Fruit fly (Drosophila melanogaster) whole organism, embryonic: ENCODE results near the gene Swip-1.

Experiments used
- Abd-B ChIP-seq: fragments of 200-800 bp; sonication (Bioruptor generic); optimal IDR thresholded peaks from 2 replicates; lab custom pipeline; 2018; ENCODE audit warnings: missing biosample characterization, mild to moderate bottlenecking, missing genetic modification characterization, moderate library complexity
- BtbVII ChIP-seq: fragments of 200-800 bp; sonication (Bioruptor generic); optimal IDR thresholded peaks from 3 replicates; lab custom pipeline; 2017; ENCODE audit warnings: missing biosample characterization, mild to moderate bottlenecking, missing genetic modification characterization
- CG10147 ChIP-seq: fragments of 200-800 bp; sonication (Bioruptor generic); optimal IDR thresholded peaks from 2 replicates; lab custom pipeline; 2019; ENCODE audit warnings: missing biosample characterization, mild to moderate bottlenecking, missing genetic modification characterization, moderate library complexity
- CG10366 ChIP-seq: fragments of 200-800 bp; sonication (Bioruptor generic); IDR thresholded peaks from 2 replicates; pipeline ENCODE4 v1.3.6; 2022; ENCODE audit warnings: missing biosample characterization, missing genetic modification characterization
- CG11504 ChIP-seq: fragments of 200-800 bp; sonication (Bioruptor generic); optimal IDR thresholded peaks from 3 replicates; lab custom pipeline; 2019; ENCODE audit warnings: missing biosample characterization, mild to moderate bottlenecking, missing genetic modification characterization, moderate library complexity
- CG13775 ChIP-seq: fragments of 200-800 bp; sonication (Bioruptor generic); optimal IDR thresholded peaks from 3 replicates; lab custom pipeline; 2017; ENCODE audit warnings: missing biosample characterization, mild to moderate bottlenecking, missing genetic modification characterization
- CG14014 ChIP-seq: fragments of 200-800 bp; sonication (Bioruptor generic); IDR thresholded peaks from 2 replicates; pipeline ENCODE4 v1.3.6; 2022; ENCODE audit warnings: missing biosample characterization, missing genetic modification characterization
- CG14441 ChIP-seq: fragments of 200-800 bp; sonication (Bioruptor generic); IDR thresholded peaks from 2 replicates; pipeline ENCODE4 v1.3.6; 2022; ENCODE audit warnings: missing biosample characterization, missing genetic modification characterization
- CG15514 ChIP-seq: fragments of 200-800 bp; sonication (Bioruptor generic); optimal IDR thresholded peaks from 3 replicates; lab custom pipeline; 2017; ENCODE audit warnings: missing biosample characterization, missing genetic modification characterization, mild to moderate bottlenecking, moderate library complexity, missing genetic modification reagents
- CG16779 ChIP-seq: fragments of 200-800 bp; sonication (Bioruptor generic); IDR thresholded peaks from 2 replicates; pipeline ENCODE4 v1.3.6; 2022; ENCODE audit warnings: missing biosample characterization, missing genetic modification characterization
- CG17568 ChIP-seq: fragments of 200-800 bp; sonication (Bioruptor generic); optimal IDR thresholded peaks from 2 replicates; lab custom pipeline; 2018; ENCODE audit warnings: missing biosample characterization, mild to moderate bottlenecking, missing genetic modification characterization, moderate library complexity
- CG18599 ChIP-seq: fragments of 200-800 bp; sonication (Bioruptor generic); optimal IDR thresholded peaks from 3 replicates; lab custom pipeline; 2017; ENCODE audit warnings: missing biosample characterization, missing genetic modification characterization, mild to moderate bottlenecking, moderate library complexity, missing genetic modification reagents
- CG18764 ChIP-seq: fragments of 200-800 bp; sonication (Bioruptor generic); optimal IDR thresholded peaks from 3 replicates; lab custom pipeline; 2016; ENCODE audit warnings: missing biosample characterization, missing genetic modification characterization
- CG2712 ChIP-seq: fragments of 200-800 bp; optimal IDR thresholded peaks from 3 replicates; lab custom pipeline; 2019; ENCODE audit warnings: missing biosample characterization, mild to moderate bottlenecking, missing genetic modification characterization, moderate library complexity
- CG3065 ChIP-seq: fragments of 200-800 bp; sonication (Bioruptor generic); optimal IDR thresholded peaks from 2 replicates; lab custom pipeline; 2016; ENCODE audit warnings: missing biosample characterization, missing genetic modification characterization
- CG4730 ChIP-seq: fragments of 200-800 bp; sonication (Bioruptor generic); IDR thresholded peaks from 2 replicates; pipeline ENCODE4 v1.3.6; 2022; ENCODE audit warnings: missing biosample characterization, missing genetic modification characterization
- CG7839 ChIP-seq: fragments of 200-800 bp; sonication (Bioruptor generic); optimal IDR thresholded peaks from 3 replicates; lab custom pipeline; 2018; ENCODE audit warnings: missing biosample characterization, mild to moderate bottlenecking, missing genetic modification characterization, moderate library complexity
- CG9817 ChIP-seq: fragments of 200-800 bp; sonication (Bioruptor generic); optimal IDR thresholded peaks from 2 replicates; lab custom pipeline; 2018; ENCODE audit warnings: missing biosample characterization, mild to moderate bottlenecking, missing genetic modification characterization, moderate library complexity
- CoRest ChIP-seq: fragments of 200-800 bp; sonication (Bioruptor generic); optimal IDR thresholded peaks from 3 replicates; lab custom pipeline; 2018; ENCODE audit warnings: missing biosample characterization, mild to moderate bottlenecking, missing genetic modification characterization, moderate library complexity
- Deaf1 ChIP-seq: fragments of 200-800 bp; optimal IDR thresholded peaks from 3 replicates; lab custom pipeline; 2019; ENCODE audit warnings: missing biosample characterization, mild to moderate bottlenecking, missing genetic modification characterization, moderate library complexity
- Dll ChIP-seq: fragments of 200-800 bp; sonication (Bioruptor generic); IDR thresholded peaks from 4 replicates; pipeline ENCODE4 v1.3.6; 2022; ENCODE audit warnings: missing biosample characterization, missing genetic modification characterization; ENCODE audit not compliant: partially characterized antibody
- Fer1 ChIP-seq: fragments of 200-800 bp; sonication (Bioruptor generic); optimal IDR thresholded peaks from 2 replicates; lab custom pipeline; 2017; ENCODE audit warnings: missing biosample characterization, mild to moderate bottlenecking, missing genetic modification characterization
- Fer3 ChIP-seq: fragments of 200-800 bp; sonication (Bioruptor generic); optimal IDR thresholded peaks from 2 replicates; lab custom pipeline; 2018; ENCODE audit warnings: missing biosample characterization, mild to moderate bottlenecking, missing genetic modification characterization, moderate library complexity
- Max ChIP-seq: fragments of 200-800 bp; sonication (Bioruptor generic); optimal IDR thresholded peaks from 2 replicates; lab custom pipeline; 2016; ENCODE audit warnings: missing biosample characterization, mild to moderate bottlenecking, missing genetic modification characterization
- Med ChIP-seq: fragments of 200-800 bp; sonication (Bioruptor generic); peaks from one replicate; lab custom pipeline; 2016; ENCODE audit warnings: missing biosample characterization, missing genetic modification characterization, mild to moderate bottlenecking, inconsistent platforms, moderate library complexity
- Ptx1 ChIP-seq: fragments of 200-800 bp; sonication (Bioruptor generic); IDR thresholded peaks from 2 replicates; pipeline ENCODE4 v1.3.6; 2022; ENCODE audit warnings: missing biosample characterization, missing genetic modification characterization
- Ravus ChIP-seq: fragments of 200-800 bp; sonication (Bioruptor generic); IDR thresholded peaks from 2 replicates; pipeline ENCODE4 v1.3.6; 2022; ENCODE audit warnings: missing biosample characterization, missing genetic modification characterization
- Rfx ChIP-seq: fragments of 200-800 bp; sonication (Bioruptor generic); IDR thresholded peaks from 2 replicates; pipeline ENCODE4 v1.3.6; 2022; ENCODE audit warnings: missing biosample characterization, missing genetic modification characterization
- ara ChIP-seq: fragments of 200-800 bp; sonication (Bioruptor generic); IDR thresholded peaks from 2 replicates; pipeline ENCODE4 v1.3.6; 2022; ENCODE audit warnings: missing biosample characterization, missing genetic modification characterization
- bcd ChIP-seq: fragments of 200-800 bp; sonication (Bioruptor generic); optimal IDR thresholded peaks from 2 replicates; lab custom pipeline; 2017; ENCODE audit warnings: missing biosample characterization, mild to moderate bottlenecking, missing genetic modification characterization
- bsh ChIP-seq, 2 experiments: fragments of 200-800 bp; sonication (Bioruptor generic); optimal IDR thresholded peaks; 2 replicates each; lab custom pipeline; 2017 to 2018; ENCODE audit warnings: mild to moderate bottlenecking in 2 of 2, missing biosample characterization in 2 of 2, missing genetic modification characterization in 2 of 2, moderate library complexity in 1 of 2
- ci ChIP-seq: fragments of 200-800 bp; sonication (Bioruptor generic); IDR thresholded peaks from 3 replicates; pipeline ENCODE4 v1.3.6; 2022; ENCODE audit warnings: missing biosample characterization, missing genetic modification characterization
- crol ChIP-seq: fragments of 200-800 bp; sonication (Bioruptor generic); IDR thresholded peaks from 2 replicates; pipeline ENCODE4 v1.3.6; 2022; ENCODE audit warnings: missing biosample characterization, missing genetic modification characterization
- dmrt11E ChIP-seq: fragments of 200-800 bp; sonication (Bioruptor generic); optimal IDR thresholded peaks from 3 replicates; lab custom pipeline; 2018; ENCODE audit warnings: missing biosample characterization, mild to moderate bottlenecking, missing genetic modification characterization, moderate library complexity
- dmrt99B ChIP-seq: fragments of 200-800 bp; sonication (Bioruptor generic); optimal IDR thresholded peaks from 2 replicates; lab custom pipeline; 2018; ENCODE audit warnings: missing biosample characterization, mild to moderate bottlenecking, missing genetic modification characterization, moderate library complexity
- ewg ChIP-seq: fragments of 200-800 bp; sonication (Bioruptor generic); optimal IDR thresholded peaks from 3 replicates; lab custom pipeline; 2017; ENCODE audit warnings: mild to moderate bottlenecking, missing biosample characterization, missing genetic modification reagents, missing genetic modification characterization
- gro ChIP-seq: fragments of 200-800 bp; sonication (Bioruptor generic); optimal IDR thresholded peaks from 2 replicates; lab custom pipeline; 2016; ENCODE audit warnings: missing biosample characterization, missing genetic modification characterization
- gsb ChIP-seq: fragments of 200-800 bp; sonication (Bioruptor generic); IDR thresholded peaks from 2 replicates; pipeline ENCODE4 v1.3.6; 2022; ENCODE audit warnings: missing biosample characterization, missing genetic modification characterization
- hkb ChIP-seq, 2 experiments: fragments of 200-800 bp in 1 of 2; fragments of >200 bp in 1 of 2; sonication (Bioruptor generic) in 1 of 2; IDR thresholded peaks in 1 of 2; optimal IDR thresholded peaks in 1 of 2; 2 replicates each; pipeline versions ENCODE4 v1.3.6 to Lab custom; 2017 to 2022; ENCODE audit warnings: missing biosample characterization in 1 of 2, missing genetic modification characterization in 1 of 2
- lmd ChIP-seq: fragments of 200-800 bp; sonication (Bioruptor generic); IDR thresholded peaks from 2 replicates; pipeline ENCODE4 v1.3.6; 2022; ENCODE audit warnings: missing biosample characterization, missing genetic modification characterization
- mirr ChIP-seq: fragments of 200-800 bp; sonication (Bioruptor generic); optimal IDR thresholded peaks from 3 replicates; lab custom pipeline; 2018; ENCODE audit warnings: missing biosample characterization, mild to moderate bottlenecking, missing genetic modification characterization
- nerfin-1 ChIP-seq: fragments of 200-800 bp; sonication (Bioruptor generic); optimal IDR thresholded peaks from 3 replicates; lab custom pipeline; 2019; ENCODE audit warnings: missing biosample characterization, mild to moderate bottlenecking, missing genetic modification characterization, moderate library complexity
- onecut ChIP-seq: fragments of 200-800 bp; sonication (Bioruptor generic); IDR thresholded peaks from 2 replicates; pipeline ENCODE4 v1.3.6; 2022; ENCODE audit warnings: missing biosample characterization, missing genetic modification characterization
- scrt ChIP-seq: fragments of 200-800 bp; sonication (Bioruptor generic); optimal IDR thresholded peaks from 2 replicates; lab custom pipeline; 2018; ENCODE audit warnings: missing biosample characterization, mild to moderate bottlenecking, missing genetic modification characterization, moderate library complexity
- sob ChIP-seq: fragments of 200-800 bp; sonication (Bioruptor generic); IDR thresholded peaks from 2 replicates; pipeline ENCODE4 v1.3.6; 2022; ENCODE audit warnings: missing biosample characterization, missing genetic modification characterization
- twi ChIP-seq: fragments of 200-800 bp; optimal IDR thresholded peaks from 2 replicates; lab custom pipeline; 2019; ENCODE audit warnings: missing biosample characterization, mild to moderate bottlenecking, missing genetic modification characterization, moderate library complexity
- unc-4 ChIP-seq: fragments of 200-800 bp; sonication (Bioruptor generic); IDR thresholded peaks from 2 replicates; pipeline ENCODE4 v1.3.6; 2022; ENCODE audit warnings: missing biosample characterization, missing genetic modification characterization; ENCODE audit not compliant: partially characterized antibody

Gene Swip-1

dm6 chr2L:18965367-18966213 lies 21.5 kb downstream of the Swip-1 start:
- peak; percentile 37 for TF ChIP-seq CG9817
- 0 out of 2 replicates have a peak, but pooled peaks have one; percentile 22 for TF ChIP-seq CG14441 (GFP tag; lab: Robert Waterston, UW)
- peak; percentile 40; the same call in 1 of the 2 replicates for TF ChIP-seq CG16779 (GFP tag; lab: Robert Waterston, UW)
- TF ChIP-seq CoRest (tag; lab: Kevin White, UChicago): peak; percentile 51
- TF ChIP-seq ara (GFP tag; lab: Robert Waterston, UW): 0 out of 2 replicates have a peak, but pooled peaks have one; percentile 25
- peak; percentile 42 for TF ChIP-seq CG2712 (tag; lab: Kevin White, UChicago)
- peak; percentile 53 for TF ChIP-seq sob (GFP tag; lab: Robert Waterston, UW)
- peak; percentile 24 for TF ChIP-seq bcd
- TF ChIP-seq hkb (optimal IDR thresholded peaks at IDR 0.05; lab: Kevin White, UChicago): no peak
- TF ChIP-seq hkb (GFP tag; IDR thresholded peaks at IDR 0.05; lab: Robert Waterston, UW): 0 out of 2 replicates have a peak, but pooled peaks have one; percentile 36
- TF ChIP-seq Max: no peak
- 0 out of 3 replicates have a peak, but pooled peaks have one; percentile 36 for TF ChIP-seq ci
- 0 out of 2 replicates have a peak, but pooled peaks have one; percentile 5 for TF ChIP-seq gsb
- peak; percentile 59 for TF ChIP-seq Rfx (GFP tag; lab: Robert Waterston, UW)
- TF ChIP-seq twi: no peak
- TF ChIP-seq Abd-B (GFP tag; lab: Kevin White, UChicago): peak; percentile 27
- peak; percentile 23; the same call in 1 of the 2 replicates for TF ChIP-seq Ravus (GFP tag; lab: Robert Waterston, UW)
- TF ChIP-seq Med (GFP tag; lab: Kevin White, UChicago): peak; percentile 29
- no peak for TF ChIP-seq CG4730 (GFP tag; lab: Robert Waterston, UW)
- TF ChIP-seq CG7839 (tag; lab: Kevin White, UChicago): peak; percentile 49
- TF ChIP-seq onecut (GFP tag; lab: Robert Waterston, UW): no peak
- peak; percentile 16 for TF ChIP-seq dmrt11E (tag; lab: Kevin White, UChicago)
- TF ChIP-seq Deaf1: peak; percentile 1
- peak; percentile 39 for TF ChIP-seq CG15514 (GFP tag; lab: Kevin White, UChicago)
- TF ChIP-seq CG10147 (GFP tag; lab: Kevin White, UChicago): peak; percentile 63
- TF ChIP-seq crol (GFP tag; lab: Robert Waterston, UW): 0 out of 2 replicates have a peak, but pooled peaks have one; percentile 7
- TF ChIP-seq bsh (GFP tag; optimal IDR thresholded peaks at IDR 0.05; lab: Kevin White, UChicago): peak in 1 of 2 experiments; percentile 3
- TF ChIP-seq nerfin-1 (tag; lab: Kevin White, UChicago): peak; percentile 6
- TF ChIP-seq BtbVII (GFP tag; lab: Kevin White, UChicago): peak; percentile 51
- no peak for TF ChIP-seq CG18764 (GFP tag; lab: Kevin White, UChicago)
- TF ChIP-seq Fer3 (tag; lab: Kevin White, UChicago): peak; percentile 51
- TF ChIP-seq scrt (GFP tag; lab: Kevin White, UChicago): peak; percentile 46
- no peak for TF ChIP-seq CG3065 (GFP tag; lab: Kevin White, UChicago)
- TF ChIP-seq CG18599 (GFP tag; lab: Kevin White, UChicago): peak; percentile 61
- no peak for TF ChIP-seq unc-4 (GFP tag; lab: Robert Waterston, UW)
- TF ChIP-seq CG14014 (GFP tag; lab: Robert Waterston, UW): peak; percentile 25
- TF ChIP-seq Fer1: peak; percentile 54
- peak; percentile 43 for TF ChIP-seq CG11504 (tag; lab: Kevin White, UChicago)
- peak; percentile 84 for TF ChIP-seq mirr (GFP tag; lab: Kevin White, UChicago)
- TF ChIP-seq dmrt99B: peak; percentile 32
- TF ChIP-seq lmd (GFP tag; lab: Robert Waterston, UW): peak; percentile 58
- 0 out of 2 replicates have a peak, but pooled peaks have one; percentile 12 for TF ChIP-seq CG10366
- peak; percentile 60 for TF ChIP-seq Ptx1 (GFP tag; lab: Robert Waterston, UW)
- TF ChIP-seq CG13775 (GFP tag; lab: Kevin White, UChicago): peak; percentile 22
- TF ChIP-seq Dll: no peak
- peak; percentile 48 for TF ChIP-seq CG17568
- no peak for TF ChIP-seq gro (GFP tag; lab: Kevin White, UChicago)
- TF ChIP-seq ewg (GFP tag; lab: Kevin White, UChicago): peak; percentile 7
